Worm (Caenorhabditis elegans): ENCODE results near the gene rog-1.
A peak's percentile ranks its signal among the peaks of the same experiment; 100 is the strongest.

rog-1 gene

ce11 chrII:1340049-1340448, 34.7 kb downstream of the rog-1 start:
- no peak for TF ChIP-seq F55B11.4 (tag; optimal IDR thresholded peaks at IDR 0.05; ENCODE audit: borderline replicate concordance, insufficient read depth)
- no peak for TF ChIP-seq rpc-1 (optimal IDR thresholded peaks at IDR 0.05)
- peak; percentile 7 for TF ChIP-seq rpc-1 (tag; optimal IDR thresholded peaks at IDR 0.05)
- no peak for TF ChIP-seq F23B12.7 (tag; optimal IDR thresholded peaks at IDR 0.05; ENCODE audit: insufficient read depth)
- no peak for TF ChIP-seq egl-18 (GFP tag; IDR thresholded peaks at IDR 0.05)

DNA sequence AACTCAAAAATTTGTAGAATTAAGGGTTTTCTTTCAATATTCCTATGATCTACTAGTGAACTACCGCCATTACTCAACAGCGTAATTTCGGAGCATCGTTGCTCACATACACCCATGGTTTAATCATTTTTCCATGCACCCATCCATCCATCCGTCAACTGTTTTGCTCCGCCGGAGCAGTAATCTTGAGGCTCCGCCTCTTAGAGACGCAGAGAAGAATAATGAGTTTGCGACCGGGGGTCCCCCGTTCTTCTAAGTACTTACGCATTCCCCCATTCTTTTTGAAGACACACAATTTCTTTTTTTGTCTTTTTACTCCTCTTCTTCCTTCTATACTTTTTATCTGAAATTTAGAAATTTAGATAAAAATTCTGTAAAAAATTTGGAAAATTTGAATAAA, 36.6 kb downstream of the rog-1 start:
- TF ChIP-seq sptf-2 (GFP tag; optimal IDR thresholded peaks at IDR 0.05): no peak
- no peak for TF ChIP-seq ztf-6 (GFP tag; IDR thresholded peaks at IDR 0.05)
- no peak for TF ChIP-seq attf-3 (GFP tag; conservative IDR thresholded peaks at IDR 0.05)
- 0 out of 2 replicates have a peak, but pooled peaks have one; percentile 30 for TF ChIP-seq nfyb-1 (GFP tag; IDR thresholded peaks at IDR 0.05)
- TF ChIP-seq ztf-3 (GFP tag; optimal IDR thresholded peaks at IDR 0.05): no peak
- no peak for TF ChIP-seq dpl-1 (GFP tag; optimal IDR thresholded peaks at IDR 0.05)
- no peak for TF ChIP-seq rcor-1 (GFP tag; IDR thresholded peaks at IDR 0.05)

ce11 chrII:1329887-1330286, 44.9 kb downstream of the rog-1 start:
- no peak for TF ChIP-seq K11D2.4 (GFP tag; IDR thresholded peaks at IDR 0.05)
- no peak for TF ChIP-seq aptf-3 (GFP tag; IDR thresholded peaks at IDR 0.05)
- TF ChIP-seq ccch-3 (GFP tag; optimal IDR thresholded peaks at IDR 0.05): no peak
- no peak for TF ChIP-seq hrde-1 (tag; optimal IDR thresholded peaks at IDR 0.05; ENCODE audit: borderline replicate concordance)
- TF ChIP-seq ztf-3 (GFP tag; optimal IDR thresholded peaks at IDR 0.05): no peak
- no peak for TF ChIP-seq lin-35 (GFP tag; optimal IDR thresholded peaks at IDR 0.05)
- TF ChIP-seq atf-7 (tag; optimal IDR thresholded peaks at IDR 0.05): no peak
- TF ChIP-seq hmg-20 (GFP tag; IDR thresholded peaks at IDR 0.05): no peak
- TF ChIP-seq attf-3 (GFP tag; conservative IDR thresholded peaks at IDR 0.05): no peak
- no peak for TF ChIP-seq bed-2 (GFP tag; IDR thresholded peaks at IDR 0.05)
- TF ChIP-seq zfh-2 (GFP tag; conservative IDR thresholded peaks at IDR 0.05): no peak
- no peak for TF ChIP-seq B0035.1 (tag; optimal IDR thresholded peaks at IDR 0.05)
- TF ChIP-seq F33H1.4 (GFP tag; IDR thresholded peaks at IDR 0.05): no peak
- TF ChIP-seq F52B5.7 (tag; optimal IDR thresholded peaks at IDR 0.05): no peak
- TF ChIP-seq pbrm-1 (GFP tag; IDR thresholded peaks at IDR 0.05): no peak

ce11 chrII:1326689-1327088, 48.1 kb downstream of the rog-1 start, which contains the start of gene jip-1:
jip-1 (plus strand) TSS chrII:1326989.
- TF ChIP-seq nhr-80 (tag; optimal IDR thresholded peaks at IDR 0.05) (no peak), ztf-26 (tag; optimal IDR thresholded peaks at IDR 0.05) (no peak), egl-44 (GFP tag; IDR thresholded peaks at IDR 0.05) (no peak), K12H6.12 (tag; optimal IDR thresholded peaks at IDR 0.05) (no peak), dpl-1 (GFP tag; optimal IDR thresholded peaks at IDR 0.05) (no peak)

ce11 chrII:1325604-1326003, 49.2 kb downstream of the rog-1 start:
- TF ChIP-seq hmg-1.2 (GFP tag; IDR thresholded peaks at IDR 0.05): peak; percentile 71
- TF ChIP-seq B0336.3 (GFP tag; IDR thresholded peaks at IDR 0.05): no peak
- TF ChIP-seq lin-54 (GFP tag; optimal IDR thresholded peaks at IDR 0.05): no peak
- no peak for TF ChIP-seq snpc-4 (GFP tag; optimal IDR thresholded peaks at IDR 0.05)
- no peak for TF ChIP-seq snpc-4 (tag; optimal IDR thresholded peaks at IDR 0.05)
- TF ChIP-seq ztf-3 (GFP tag; optimal IDR thresholded peaks at IDR 0.05): no peak
